Fruit fly (Drosophila melanogaster) whole organism, adult: ENCODE data around the gene CG42232.

Source experiments
- CG1620 ChIP-seq: fragments of 200-800 bp; sonication (Bioruptor generic); optimal IDR thresholded peaks from 2 replicates; lab custom pipeline; 2016; ENCODE audit warnings: missing biosample characterization, missing genetic modification characterization
- CG5204 ChIP-seq: fragments of 200-800 bp; sonication (Bioruptor generic); optimal IDR thresholded peaks from 2 replicates; lab custom pipeline; 2016; ENCODE audit warnings: missing biosample characterization, missing genetic modification characterization
- CG7045 ChIP-seq: fragments of 200-800 bp; sonication (Bioruptor generic); optimal IDR thresholded peaks from 2 replicates; lab custom pipeline; 2017; ENCODE audit warnings: missing biosample characterization, mild to moderate bottlenecking, missing genetic modification characterization
- CG7101 ChIP-seq: fragments of 200-800 bp; sonication (Bioruptor generic); optimal IDR thresholded peaks from 2 replicates; lab custom pipeline; 2018; ENCODE audit warnings: missing biosample characterization, mild to moderate bottlenecking, missing genetic modification characterization, moderate library complexity
- Clk ChIP-seq: fragments of 200-800 bp; sonication (Bioruptor generic); optimal IDR thresholded peaks from 2 replicates; lab custom pipeline; 2017; ENCODE audit warnings: missing biosample characterization, missing genetic modification characterization
- Crg-1 ChIP-seq: fragments of 200-800 bp; sonication (Bioruptor generic); optimal IDR thresholded peaks from 2 replicates; lab custom pipeline; 2016; ENCODE audit warnings: missing biosample characterization, missing genetic modification characterization
- Hr96 ChIP-seq: fragments of 200-800 bp; sonication (Bioruptor generic); optimal IDR thresholded peaks from 2 replicates; lab custom pipeline; 2016; ENCODE audit warnings: missing biosample characterization, missing genetic modification characterization
- bab1 ChIP-seq: fragments of 200-800 bp; sonication (Bioruptor generic); optimal IDR thresholded peaks from 3 replicates; lab custom pipeline; 2019; ENCODE audit warnings: missing biosample characterization, mild to moderate bottlenecking, missing genetic modification characterization, moderate library complexity
- cic ChIP-seq: fragments of 200-800 bp; sonication (Bioruptor generic); optimal IDR thresholded peaks from 2 replicates; lab custom pipeline; 2017; ENCODE audit warnings: missing biosample characterization, mild to moderate bottlenecking, missing genetic modification characterization, moderate library complexity
- cnc ChIP-seq, 2 experiments: fragments of >200 bp; optimal IDR thresholded peaks; 2 replicates each; lab custom pipeline; 2017
- kay ChIP-seq: fragments of 200-800 bp; sonication (Bioruptor generic); peaks from one replicate; lab custom pipeline; 2016; ENCODE audit warnings: missing biosample characterization, missing genetic modification characterization, borderline replicate concordance

DNA sequence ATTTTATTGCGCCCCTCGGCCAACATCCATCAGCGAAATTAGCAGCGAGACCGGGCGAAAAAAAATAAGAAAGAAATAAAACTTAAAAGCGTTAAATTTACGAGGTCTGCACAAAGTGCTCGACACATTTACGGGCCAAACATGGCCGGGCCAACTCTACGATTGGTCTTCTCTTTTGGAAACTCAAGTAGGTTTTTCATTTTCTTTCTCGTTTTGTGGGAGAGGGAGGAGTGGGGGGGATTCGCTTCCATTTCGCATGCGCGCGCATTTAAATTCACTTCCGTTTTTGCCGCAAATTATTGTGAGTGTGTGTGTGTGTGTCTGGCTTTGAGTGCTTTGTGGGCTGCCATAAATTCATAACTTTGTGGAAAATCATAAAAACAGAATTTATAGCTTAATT is 41.9 kb downstream of the CG42232 start:
- TF ChIP-seq Clk (GFP tag; lab: Kevin White, UChicago) (no peak), kay (no peak), bab1 (no peak), cic (GFP tag; lab: Kevin White, UChicago) (no peak), CG7101 (no peak), CG7045 (GFP tag; lab: Kevin White, UChicago) (no peak), CG5204 (GFP tag; lab: Kevin White, UChicago) (no peak), cnc (optimal IDR thresholded peaks at IDR 0.05; lab: Kevin White, UChicago) (no peak), CG1620 (GFP tag; lab: Kevin White, UChicago) (no peak), Hr96 (no peak), Crg-1 (GFP tag; lab: Kevin White, UChicago) (no peak)
